Worm (Caenorhabditis elegans): ENCODE measurements around the gene F46C8.1.

F46C8.1 gene

ce11 chrX:7573172-7573571, 24.9 kb downstream of the F46C8.1 start:
- TF ChIP-seq tbx-11 (GFP tag; IDR thresholded peaks at IDR 0.05) (no peak), ceh-13 (GFP tag; optimal IDR thresholded peaks at IDR 0.05) (no peak), hmbx-1 (tag; optimal IDR thresholded peaks at IDR 0.05) (no peak), flt-1 (GFP tag; IDR thresholded peaks at IDR 0.05) (no peak), ama-1 (optimal IDR thresholded peaks at IDR 0.05) (no peak), ceh-36 (tag; optimal IDR thresholded peaks at IDR 0.05) (no peak), tra-4 (tag; optimal IDR thresholded peaks at IDR 0.05) (no peak), F13C5.2 (tag; optimal IDR thresholded peaks at IDR 0.05) (no peak), pes-1 (GFP tag; IDR thresholded peaks at IDR 0.05) (no peak), ets-7 (tag; optimal IDR thresholded peaks at IDR 0.05) (no peak), aly-1 (tag; optimal IDR thresholded peaks at IDR 0.05) (no peak), hnd-1 (tag; optimal IDR thresholded peaks at IDR 0.05) (no peak)

- TF ChIP-seq hnd-1 (tag; optimal IDR thresholded peaks at IDR 0.05), result no peak
- no peak for TF ChIP-seq hmbx-1 (tag; optimal IDR thresholded peaks at IDR 0.05)
- TF ChIP-seq ama-1 (optimal IDR thresholded peaks at IDR 0.05), result no peak
- TF ChIP-seq ceh-36 (tag; optimal IDR thresholded peaks at IDR 0.05), result no peak
- TF ChIP-seq pes-1 (GFP tag; IDR thresholded peaks at IDR 0.05), result no peak
- TF ChIP-seq ets-7 (tag; optimal IDR thresholded peaks at IDR 0.05), result no peak
Measured at ce11 chrX:7573572-7573628, 25.1 kb downstream of the F46C8.1 start, which contains the start of the genes unc-98 and F08C6.18. Gene unc-98 (minus strand): TSS chrX:7573619. Gene F08C6.18 (minus strand): TSS chrX:7573628.

ce11 chrX:7573629-7574028, 25.4 kb downstream of the F46C8.1 start:
- no peak for TF ChIP-seq aly-1 (tag; optimal IDR thresholded peaks at IDR 0.05)
- no peak for TF ChIP-seq tra-4 (tag; optimal IDR thresholded peaks at IDR 0.05)
- no peak for TF ChIP-seq sea-1 (GFP tag; conservative IDR thresholded peaks at IDR 0.05)
- TF ChIP-seq pes-1 (GFP tag; IDR thresholded peaks at IDR 0.05), result no peak
- no peak for TF ChIP-seq tbx-11 (GFP tag; IDR thresholded peaks at IDR 0.05)
- no peak for TF ChIP-seq hnd-1 (tag; optimal IDR thresholded peaks at IDR 0.05)
- TF ChIP-seq flt-1 (GFP tag; IDR thresholded peaks at IDR 0.05), result no peak
- TF ChIP-seq scrt-1 (GFP tag; IDR thresholded peaks at IDR 0.05), result no peak
- no peak for TF ChIP-seq F13C5.2 (tag; optimal IDR thresholded peaks at IDR 0.05)
- TF ChIP-seq hmg-4 (GFP tag; optimal IDR thresholded peaks at IDR 0.05), result no peak
- TF ChIP-seq ets-7 (tag; optimal IDR thresholded peaks at IDR 0.05), result no peak
- no peak for TF ChIP-seq ceh-13 (GFP tag; optimal IDR thresholded peaks at IDR 0.05)
- TF ChIP-seq ama-1 (optimal IDR thresholded peaks at IDR 0.05), result no peak
- TF ChIP-seq tbx-37 (GFP tag; conservative IDR thresholded peaks at IDR 0.05), result no peak
- TF ChIP-seq ceh-36 (tag; optimal IDR thresholded peaks at IDR 0.05), result no peak

- TF ChIP-seq ama-1 (optimal IDR thresholded peaks at IDR 0.05) (no peak), scrt-1 (GFP tag; IDR thresholded peaks at IDR 0.05) (no peak), hmg-4 (GFP tag; optimal IDR thresholded peaks at IDR 0.05) (no peak), pes-1 (GFP tag; IDR thresholded peaks at IDR 0.05) (no peak), hnd-1 (tag; optimal IDR thresholded peaks at IDR 0.05) (no peak), ceh-36 (tag; optimal IDR thresholded peaks at IDR 0.05) (no peak), tbx-11 (GFP tag; IDR thresholded peaks at IDR 0.05) (no peak), hmbx-1 (tag; optimal IDR thresholded peaks at IDR 0.05) (no peak), sea-1 (GFP tag; conservative IDR thresholded peaks at IDR 0.05) (no peak), B0310.2 (tag; optimal IDR thresholded peaks at IDR 0.05) (no peak)
Measured at ce11 chrX:7575939-7576338, 27.7 kb downstream of the F46C8.1 start.

ce11 chrX:7577458-7578158, 29.4 kb downstream of the F46C8.1 start:
- TF ChIP-seq tbx-37 (GFP tag; conservative IDR thresholded peaks at IDR 0.05) (no peak), flt-1 (GFP tag; IDR thresholded peaks at IDR 0.05) (no peak), hmg-4 (GFP tag; optimal IDR thresholded peaks at IDR 0.05) (peak; percentile 14), tbx-11 (GFP tag; IDR thresholded peaks at IDR 0.05) (no peak)

- no peak for TF ChIP-seq tbx-37 (GFP tag; conservative IDR thresholded peaks at IDR 0.05)
- TF ChIP-seq ama-1 (optimal IDR thresholded peaks at IDR 0.05), result no peak
- no peak for TF ChIP-seq hmg-4 (GFP tag; optimal IDR thresholded peaks at IDR 0.05)
- TF ChIP-seq ets-7 (tag; optimal IDR thresholded peaks at IDR 0.05), result no peak
- no peak for TF ChIP-seq scrt-1 (GFP tag; IDR thresholded peaks at IDR 0.05)
- TF ChIP-seq ceh-36 (tag; optimal IDR thresholded peaks at IDR 0.05), result no peak
- TF ChIP-seq flt-1 (GFP tag; IDR thresholded peaks at IDR 0.05), result no peak
- no peak for TF ChIP-seq ceh-13 (GFP tag; optimal IDR thresholded peaks at IDR 0.05)
- no peak for TF ChIP-seq B0310.2 (tag; optimal IDR thresholded peaks at IDR 0.05)
- TF ChIP-seq tbx-11 (GFP tag; IDR thresholded peaks at IDR 0.05), result no peak
- no peak for TF ChIP-seq sea-1 (GFP tag; conservative IDR thresholded peaks at IDR 0.05)
- TF ChIP-seq pes-1 (GFP tag; IDR thresholded peaks at IDR 0.05), result no peak
- TF ChIP-seq F13C5.2 (tag; optimal IDR thresholded peaks at IDR 0.05), result no peak
- TF ChIP-seq tra-4 (tag; optimal IDR thresholded peaks at IDR 0.05), result no peak
- no peak for TF ChIP-seq hmbx-1 (tag; optimal IDR thresholded peaks at IDR 0.05)
- no peak for TF ChIP-seq hnd-1 (tag; optimal IDR thresholded peaks at IDR 0.05)
- no peak for TF ChIP-seq aly-1 (tag; optimal IDR thresholded peaks at IDR 0.05)
Measured at ce11 chrX:7578308-7578707, 30.1 kb downstream of the F46C8.1 start.

- no peak for TF ChIP-seq tra-4 (tag; optimal IDR thresholded peaks at IDR 0.05)
- TF ChIP-seq tbx-11 (GFP tag; IDR thresholded peaks at IDR 0.05), result no peak
- TF ChIP-seq ama-1 (optimal IDR thresholded peaks at IDR 0.05), result no peak
- TF ChIP-seq flt-1 (GFP tag; IDR thresholded peaks at IDR 0.05), result no peak
- no peak for TF ChIP-seq pes-1 (GFP tag; IDR thresholded peaks at IDR 0.05)
- no peak for TF ChIP-seq hnd-1 (tag; optimal IDR thresholded peaks at IDR 0.05)
- no peak for TF ChIP-seq ceh-13 (GFP tag; optimal IDR thresholded peaks at IDR 0.05)
- TF ChIP-seq hmg-4 (GFP tag; optimal IDR thresholded peaks at IDR 0.05), result no peak
- TF ChIP-seq ets-7 (tag; optimal IDR thresholded peaks at IDR 0.05), result no peak
Measured at ce11 chrX:7582223-7582622, 34.0 kb downstream of the F46C8.1 start.

- no peak for TF ChIP-seq flt-1 (GFP tag; IDR thresholded peaks at IDR 0.05)
- no peak for TF ChIP-seq pes-1 (GFP tag; IDR thresholded peaks at IDR 0.05)
Measured at ce11 chrX:7583930-7584329, 35.7 kb downstream of the F46C8.1 start.
